Fruit fly (Drosophila melanogaster) whole organism, embryonic: ENCODE measurements around the gene Tengl3.

Source experiments
- Awh ChIP-seq: fragments of 200-800 bp; sonication (Bioruptor generic); IDR thresholded peaks from 2 replicates; pipeline ENCODE4, ENCODE4 v1.3.6; 2022; ENCODE audit warnings: missing biosample characterization, missing genetic modification characterization
- C15 ChIP-seq: fragments of 200-800 bp; sonication (Bioruptor generic); IDR thresholded peaks from 3 replicates; pipeline ENCODE4 v1.3.6; 2022; ENCODE audit warnings: missing biosample characterization, missing genetic modification characterization
- CG10274 ChIP-seq: fragments of 200-800 bp; sonication (Bioruptor generic); optimal IDR thresholded peaks from 3 replicates; lab custom pipeline; 2017; ENCODE audit warnings: missing biosample characterization, mild to moderate bottlenecking, missing genetic modification characterization
- CG14014 ChIP-seq: fragments of 200-800 bp; sonication (Bioruptor generic); IDR thresholded peaks from 2 replicates; pipeline ENCODE4 v1.3.6; 2022; ENCODE audit warnings: missing biosample characterization, missing genetic modification characterization
- CG14860 ChIP-seq: fragments of 200-800 bp; sonication (Bioruptor generic); IDR thresholded peaks from 3 replicates; pipeline ENCODE4 v1.3.6; 2022; ENCODE audit warnings: missing biosample characterization, missing genetic modification characterization; ENCODE audit not compliant: partially characterized antibody
- CG16815 ChIP-seq: fragments of 200-800 bp; sonication (Bioruptor generic); optimal IDR thresholded peaks from 3 replicates; lab custom pipeline; 2017; ENCODE audit warnings: missing biosample characterization, mild to moderate bottlenecking, missing genetic modification characterization
- CG17912 ChIP-seq: fragments of 200-800 bp; sonication (Bioruptor generic); optimal IDR thresholded peaks from 2 replicates; lab custom pipeline; 2018; ENCODE audit warnings: missing biosample characterization, mild to moderate bottlenecking, missing genetic modification characterization
- CG18011 ChIP-seq: fragments of 200-800 bp; sonication (Bioruptor generic); optimal IDR thresholded peaks from 2 replicates; lab custom pipeline; 2017; ENCODE audit warnings: missing biosample characterization, missing genetic modification characterization, mild to moderate bottlenecking, moderate library complexity, missing genotype
- CG31224 ChIP-seq: fragments of 200-800 bp; sonication (Bioruptor generic); IDR thresholded peaks from 2 replicates; pipeline ENCODE4 v1.3.6; 2022; ENCODE audit warnings: missing biosample characterization, missing genetic modification characterization
- CG3726 ChIP-seq: fragments of 200-800 bp; sonication (Bioruptor generic); IDR thresholded peaks from 3 replicates; pipeline ENCODE4, ENCODE4 v1.3.6; 2022; ENCODE audit warnings: missing biosample characterization, missing genetic modification characterization
- CG3838 ChIP-seq: fragments of 200-800 bp; sonication (Bioruptor generic); optimal IDR thresholded peaks from 3 replicates; lab custom pipeline; 2016; ENCODE audit warnings: missing biosample characterization, missing genetic modification characterization
- CG6683 ChIP-seq: fragments of 200-800 bp; sonication (Bioruptor generic); optimal IDR thresholded peaks from 2 replicates; lab custom pipeline; 2017; ENCODE audit warnings: missing biosample characterization, mild to moderate bottlenecking, missing genetic modification characterization, missing genetic modification reagents
- CG7745 ChIP-seq: fragments of 200-800 bp; sonication (Bioruptor generic); optimal IDR thresholded peaks from 2 replicates; lab custom pipeline; 2018; ENCODE audit warnings: missing biosample characterization, mild to moderate bottlenecking, missing genetic modification characterization, moderate library complexity
- CG8388 ChIP-seq: fragments of 200-800 bp; sonication (Bioruptor generic); optimal IDR thresholded peaks from 2 replicates; lab custom pipeline; 2019; ENCODE audit warnings: missing biosample characterization, mild to moderate bottlenecking, missing genetic modification characterization, moderate library complexity
- CG8765 ChIP-seq: fragments of 200-800 bp; sonication (Bioruptor generic); IDR thresholded peaks from 2 replicates; pipeline ENCODE4 v1.3.6; 2022; ENCODE audit warnings: missing biosample characterization, missing genetic modification characterization
- CG9932 ChIP-seq: fragments of 200-800 bp; sonication (Bioruptor generic); IDR thresholded peaks from 2 replicates; pipeline ENCODE4 v1.3.6; 2022; ENCODE audit warnings: missing biosample characterization, missing genetic modification characterization
- Dek ChIP-seq: fragments of 200-800 bp; sonication (Bioruptor generic); optimal IDR thresholded peaks from 3 replicates; lab custom pipeline; 2019; ENCODE audit warnings: missing biosample characterization, mild to moderate bottlenecking, missing genetic modification characterization, moderate library complexity
- Doc2 ChIP-seq: fragments of 200-800 bp; sonication (Bioruptor generic); IDR thresholded peaks from 2 replicates; pipeline ENCODE4 v1.3.6; 2022; ENCODE audit warnings: missing biosample characterization, missing genetic modification characterization
- ERR ChIP-seq: fragments of 200-800 bp; sonication (Bioruptor generic); optimal IDR thresholded peaks from 2 replicates; lab custom pipeline; 2016; ENCODE audit warnings: missing biosample characterization, missing genetic modification characterization
- Elba2 ChIP-seq: fragments of 200-800 bp; sonication (Bioruptor generic); optimal IDR thresholded peaks from 3 replicates; lab custom pipeline; 2016; ENCODE audit warnings: missing biosample characterization, missing genetic modification characterization
- Ets97D ChIP-seq: fragments of 200-800 bp; sonication (Bioruptor generic); optimal IDR thresholded peaks from 3 replicates; lab custom pipeline; 2016; ENCODE audit warnings: missing biosample characterization, missing genetic modification characterization
- Hmx ChIP-seq: fragments of 200-800 bp; sonication (Bioruptor generic); optimal IDR thresholded peaks from 2 replicates; lab custom pipeline; 2016; ENCODE audit warnings: missing biosample characterization, missing genetic modification characterization
- Kr ChIP-seq: fragments of 200-800 bp; sonication (Bioruptor generic); optimal IDR thresholded peaks from 2 replicates; lab custom pipeline; 2017; ENCODE audit warnings: missing biosample characterization, mild to moderate bottlenecking, missing genetic modification characterization
- Lpt ChIP-seq: fragments of >200 bp; optimal IDR thresholded peaks from 2 replicates; lab custom pipeline; 2018; ENCODE audit warnings: missing biosample characterization, missing genetic modification characterization
- Mrtf ChIP-seq: fragments of 200-800 bp; sonication (Bioruptor generic); IDR thresholded peaks from 3 replicates; pipeline ENCODE4 v1.3.6; 2022; ENCODE audit warnings: missing biosample characterization, missing genetic modification characterization
- NC2α ChIP-seq: fragments of 200-800 bp; sonication (Bioruptor generic); optimal IDR thresholded peaks from 2 replicates; lab custom pipeline; 2016; ENCODE audit warnings: missing biosample characterization, missing genetic modification characterization
- Opbp ChIP-seq: fragments of 200-800 bp; sonication (Bioruptor generic); IDR thresholded peaks from 3 replicates; pipeline ENCODE4 v1.3.6; 2022; ENCODE audit warnings: missing biosample characterization, missing genetic modification characterization; ENCODE audit not compliant: partially characterized antibody
- Side ChIP-seq: fragments of 200-800 bp; sonication (Bioruptor generic); optimal IDR thresholded peaks from 2 replicates; lab custom pipeline; 2016; ENCODE audit warnings: missing biosample characterization, missing genetic modification characterization
- ab ChIP-seq: fragments of 200-800 bp; sonication (Bioruptor generic); optimal IDR thresholded peaks from 2 replicates; lab custom pipeline; 2016; ENCODE audit warnings: missing biosample characterization, missing genetic modification characterization
- bigmax ChIP-seq: fragments of 200-800 bp; sonication (Bioruptor generic); optimal IDR thresholded peaks from 2 replicates; lab custom pipeline; 2018; ENCODE audit warnings: missing biosample characterization, mild to moderate bottlenecking, missing genetic modification characterization
- corto ChIP-seq: fragments of 200-800 bp; sonication (Bioruptor generic); optimal IDR thresholded peaks from 2 replicates; lab custom pipeline; 2016; ENCODE audit warnings: missing biosample characterization, mild to moderate bottlenecking, missing genetic modification characterization, moderate library complexity
- ems ChIP-seq: fragments of 200-800 bp; sonication (Bioruptor generic); optimal IDR thresholded peaks from 3 replicates; lab custom pipeline; 2016; ENCODE audit warnings: missing biosample characterization, missing genetic modification characterization
- gem ChIP-seq: fragments of 200-800 bp; sonication (Bioruptor generic); optimal IDR thresholded peaks from 2 replicates; lab custom pipeline; 2019; ENCODE audit warnings: missing biosample characterization, mild to moderate bottlenecking, missing genetic modification characterization, moderate library complexity
- gro ChIP-seq: fragments of 200-800 bp; sonication (Bioruptor generic); optimal IDR thresholded peaks from 2 replicates; lab custom pipeline; 2016; ENCODE audit warnings: missing biosample characterization, missing genetic modification characterization
- gsb-n ChIP-seq: fragments of 200-800 bp; sonication (Bioruptor generic); optimal IDR thresholded peaks from 3 replicates; lab custom pipeline; 2018; ENCODE audit warnings: missing biosample characterization, mild to moderate bottlenecking, missing genetic modification characterization
- insv ChIP-seq, 2 experiments: fragments of 200-800 bp; sonication (Bioruptor generic); optimal IDR thresholded peaks; 3 replicates each; lab custom pipeline; 2016 to 2018; ENCODE audit warnings: missing biosample characterization in 2 of 2, missing genetic modification characterization in 2 of 2
- lbe ChIP-seq: fragments of 200-800 bp; sonication (Bioruptor generic); optimal IDR thresholded peaks from 2 replicates; lab custom pipeline; 2016; ENCODE audit warnings: missing biosample characterization, mild to moderate bottlenecking, missing genetic modification characterization
- lilli ChIP-seq: fragments of 200-800 bp; sonication (Bioruptor generic); optimal IDR thresholded peaks from 3 replicates; lab custom pipeline; 2016; ENCODE audit warnings: missing biosample characterization, missing genetic modification characterization
- lov ChIP-seq, 2 experiments: fragments of 200-800 bp in 1 of 2; fragments of >200 bp in 1 of 2; sonication (Bioruptor generic) in 1 of 2; IDR thresholded peaks in 1 of 2; optimal IDR thresholded peaks in 1 of 2; 2 replicates in 1 of 2; 3 replicates in 1 of 2; pipeline versions ENCODE4 v1.3.6 to Lab custom; 2017 to 2022; ENCODE audit warnings: missing biosample characterization in 1 of 2, missing genetic modification characterization in 1 of 2
- mld ChIP-seq: fragments of 200-800 bp; sonication (Bioruptor generic); IDR thresholded peaks from 3 replicates; pipeline ENCODE4 v1.3.6; 2022; ENCODE audit warnings: missing biosample characterization, missing genetic modification characterization; ENCODE audit not compliant: partially characterized antibody
- pb ChIP-seq: fragments of 200-800 bp; sonication (Bioruptor generic); optimal IDR thresholded peaks from 3 replicates; lab custom pipeline; 2016; ENCODE audit warnings: missing biosample characterization, missing genetic modification characterization
- pho ChIP-seq: fragments of 200-800 bp; sonication (Bioruptor generic); optimal IDR thresholded peaks from 2 replicates; lab custom pipeline; 2016; ENCODE audit warnings: missing biosample characterization, missing genetic modification characterization
- pita ChIP-seq: fragments of 200-800 bp; sonication (Bioruptor generic); optimal IDR thresholded peaks from 2 replicates; lab custom pipeline; 2017; ENCODE audit warnings: missing biosample characterization, mild to moderate bottlenecking, missing genetic modification characterization
- pzg ChIP-seq: fragments of 200-800 bp; sonication (Bioruptor generic); optimal IDR thresholded peaks from 3 replicates; lab custom pipeline; 2018; ENCODE audit warnings: missing biosample characterization, mild to moderate bottlenecking, missing genetic modification characterization, moderate library complexity
- ranshi ChIP-seq: fragments of 200-800 bp; sonication (Bioruptor generic); IDR thresholded peaks from 2 replicates; pipeline ENCODE4 v1.3.6; 2022; ENCODE audit warnings: missing biosample characterization, missing genetic modification characterization
- row ChIP-seq: fragments of 200-800 bp; sonication (Bioruptor generic); IDR thresholded peaks from 3 replicates; pipeline ENCODE4 v1.3.6; 2022; ENCODE audit warnings: missing biosample characterization, missing genetic modification characterization
- run ChIP-seq: fragments of 200-800 bp; sonication (Bioruptor generic); optimal IDR thresholded peaks from 3 replicates; lab custom pipeline; 2018; ENCODE audit warnings: missing biosample characterization, mild to moderate bottlenecking, missing genetic modification characterization
- sob ChIP-seq: fragments of 200-800 bp; sonication (Bioruptor generic); IDR thresholded peaks from 2 replicates; pipeline ENCODE4 v1.3.6; 2022; ENCODE audit warnings: missing biosample characterization, missing genetic modification characterization
- tna ChIP-seq: fragments of 200-800 bp; sonication (Bioruptor generic); IDR thresholded peaks from 2 replicates; pipeline ENCODE4 v1.3.6; 2022; ENCODE audit warnings: missing biosample characterization, missing genetic modification characterization; ENCODE audit not compliant: partially characterized antibody
- twi ChIP-seq: fragments of 200-800 bp; optimal IDR thresholded peaks from 2 replicates; lab custom pipeline; 2019; ENCODE audit warnings: missing biosample characterization, mild to moderate bottlenecking, missing genetic modification characterization, moderate library complexity

Tengl3 gene

dm6 chr2L:2189100-2189499, 49.0 kb downstream of the Tengl3 start (continued):
- TF ChIP-seq sob (GFP tag; lab: Robert Waterston, UW) (peak; percentile 26; the same call in 1 of the 2 replicates), Hmx (no peak), Ets97D (GFP tag; lab: Kevin White, UChicago) (peak; percentile 19), Kr (GFP tag; lab: Kevin White, UChicago) (no peak), bigmax (GFP tag; lab: Kevin White, UChicago) (no peak), Dek (tag; lab: Kevin White, UChicago) (no peak), CG9932 (GFP tag; lab: Robert Waterston, UW) (no peak), row (GFP tag; lab: Robert Waterston, UW) (peak; percentile 70), Awh (GFP tag; lab: Robert Waterston, UW) (peak; percentile 71; the same call in 1 of the 2 replicates), NC2α (no peak), CG3838 (GFP tag; lab: Kevin White, UChicago) (no peak), CG3726 (peak; percentile 73; the same call in 2 of the 3 replicates), CG8388 (GFP tag; lab: Kevin White, UChicago) (peak; percentile 80), lov (optimal IDR thresholded peaks at IDR 0.05; lab: Kevin White, UChicago) (no peak), lov (GFP tag; IDR thresholded peaks at IDR 0.05; lab: Robert Waterston, UW) (peak; percentile 23; the same call in 1 of the 3 replicates), lbe (peak; percentile 6), CG14014 (GFP tag; lab: Robert Waterston, UW) (no peak), run (tag; lab: Kevin White, UChicago) (no peak), tna (no peak), gsb-n (peak; percentile 83), ems (GFP tag; lab: Kevin White, UChicago) (peak; percentile 13), insv (GFP tag; optimal IDR thresholded peaks at IDR 0.05; lab: Kevin White, UChicago) (no peak), Mrtf (no peak), pzg (GFP tag; lab: Kevin White, UChicago) (no peak), Opbp (GFP tag; lab: Robert Waterston, UW) (no peak), ab (GFP tag; lab: Kevin White, UChicago) (peak; percentile 11), ERR (GFP tag; lab: Kevin White, UChicago) (no peak), pho (GFP tag; lab: Kevin White, UChicago) (no peak), Doc2 (GFP tag; lab: Robert Waterston, UW) (no peak), gro (GFP tag; lab: Kevin White, UChicago) (no peak), twi (tag; lab: Kevin White, UChicago) (peak; percentile 70), CG10274 (GFP tag; lab: Kevin White, UChicago) (no peak), CG6683 (GFP tag; lab: Kevin White, UChicago) (no peak), CG31224 (GFP tag; lab: Robert Waterston, UW) (no peak), Lpt (GFP tag; lab: Kevin White, UChicago) (no peak), pb (peak; percentile 22), CG8765 (GFP tag; lab: Robert Waterston, UW) (peak; percentile 47; the same call in 1 of the 2 replicates), corto (GFP tag; lab: Kevin White, UChicago) (no peak), gem (tag; lab: Kevin White, UChicago) (peak; percentile 84), Side (GFP tag; lab: Kevin White, UChicago) (peak; percentile 67), mld (no peak), Elba2 (GFP tag; lab: Kevin White, UChicago) (no peak), C15 (no peak), CG18011 (no peak), ranshi (peak; percentile 73; the same call in 1 of the 2 replicates), CG7745 (tag; lab: Kevin White, UChicago) (no peak), CG17912 (GFP tag; lab: Kevin White, UChicago) (no peak), CG16815 (GFP tag; lab: Kevin White, UChicago) (peak; percentile 72), CG14860 (GFP tag; lab: Robert Waterston, UW) (no peak), lilli (GFP tag; lab: Kevin White, UChicago) (peak; percentile 56), pita (GFP tag; lab: Kevin White, UChicago) (no peak)
